Fruit fly (Drosophila melanogaster) whole organism, prepupa: ENCODE measurements around the gene GC1.

ENCODE experiments used
- CG10631 ChIP-seq: fragments of 200-800 bp; sonication (Bioruptor generic); optimal IDR thresholded peaks from 2 replicates; lab custom pipeline; 2016; ENCODE audit warnings: missing biosample characterization, missing genetic modification characterization
- CG11294 ChIP-seq: fragments of 200-800 bp; sonication (Bioruptor generic); IDR thresholded peaks from 2 replicates; pipeline ENCODE4 v1.3.6; 2022; ENCODE audit warnings: missing biosample characterization, missing genetic modification characterization
- CG11762 ChIP-seq: fragments of 200-800 bp; sonication (Bioruptor generic); optimal IDR thresholded peaks from 3 replicates; lab custom pipeline; 2016; ENCODE audit warnings: missing biosample characterization, missing genetic modification characterization; ENCODE audit not compliant: insufficient read depth
- CG15336 ChIP-seq: fragments of 200-800 bp; sonication (Bioruptor generic); IDR thresholded peaks from 2 replicates; pipeline ENCODE4 v1.3.6; 2022; ENCODE audit warnings: missing biosample characterization, missing genetic modification characterization
- CG1621 ChIP-seq: fragments of 200-800 bp; sonication (Bioruptor generic); optimal IDR thresholded peaks from 3 replicates; lab custom pipeline; 2018; ENCODE audit warnings: missing biosample characterization, mild to moderate bottlenecking, missing genetic modification characterization
- CG16779 ChIP-seq: fragments of 200-800 bp; sonication (Bioruptor generic); optimal IDR thresholded peaks from 3 replicates; lab custom pipeline; 2017; ENCODE audit warnings: missing biosample characterization, mild to moderate bottlenecking, missing genetic modification characterization
- CG3032 ChIP-seq: fragments of 200-800 bp; optimal IDR thresholded peaks from 2 replicates; lab custom pipeline; 2019; ENCODE audit warnings: missing biosample characterization, mild to moderate bottlenecking, missing genetic modification characterization, moderate library complexity
- CG31627 ChIP-seq: fragments of 200-800 bp; sonication (Bioruptor generic); optimal IDR thresholded peaks from 3 replicates; lab custom pipeline; 2016; ENCODE audit warnings: missing biosample characterization, missing genetic modification characterization
- CG32006 ChIP-seq: fragments of 200-800 bp; sonication (Bioruptor generic); optimal IDR thresholded peaks from 3 replicates; lab custom pipeline; 2017; ENCODE audit warnings: missing biosample characterization, mild to moderate bottlenecking, missing genetic modification characterization
- CG34406 ChIP-seq: fragments of 200-800 bp; sonication (Bioruptor generic); optimal IDR thresholded peaks from 3 replicates; lab custom pipeline; 2016; ENCODE audit warnings: missing biosample characterization, missing genetic modification characterization
- CG6163 ChIP-seq: fragments of 200-800 bp; sonication (Bioruptor generic); IDR thresholded peaks from 3 replicates; pipeline ENCODE4 v1.3.6; 2022; ENCODE audit warnings: missing biosample characterization, missing genetic modification characterization
- CG6792 ChIP-seq: fragments of 200-800 bp; sonication (Bioruptor generic); optimal IDR thresholded peaks from 3 replicates; lab custom pipeline; 2016; ENCODE audit warnings: missing biosample characterization, missing genetic modification characterization
- CG6808 ChIP-seq: fragments of 200-800 bp; sonication (Bioruptor generic); optimal IDR thresholded peaks from 3 replicates; lab custom pipeline; 2017; ENCODE audit warnings: missing biosample characterization, missing genetic modification characterization, mild to moderate bottlenecking, moderate library complexity, missing genetic modification reagents
- CG6854 ChIP-seq: fragments of 200-800 bp; sonication (Bioruptor generic); optimal IDR thresholded peaks from 2 replicates; lab custom pipeline; 2017; ENCODE audit warnings: missing biosample characterization, mild to moderate bottlenecking, missing genetic modification characterization
- CG7368 ChIP-seq: fragments of 200-800 bp; sonication (Bioruptor generic); optimal IDR thresholded peaks from 3 replicates; lab custom pipeline; 2016; ENCODE audit warnings: missing biosample characterization, missing genetic modification characterization
- CG8119 ChIP-seq: fragments of 200-800 bp; sonication (Bioruptor generic); IDR thresholded peaks from 3 replicates; pipeline ENCODE4 v1.3.6; 2022; ENCODE audit warnings: missing biosample characterization, missing genetic modification characterization
- CG8319 ChIP-seq: fragments of 200-800 bp; sonication (Bioruptor generic); optimal IDR thresholded peaks from 3 replicates; lab custom pipeline; 2016; ENCODE audit warnings: missing biosample characterization, missing genetic modification characterization
- CG8632 ChIP-seq: fragments of 200-800 bp; sonication (Bioruptor generic); optimal IDR thresholded peaks from 3 replicates; lab custom pipeline; 2016; ENCODE audit warnings: missing biosample characterization, missing genetic modification characterization
- Eip75B ChIP-seq: fragments of 200-800 bp; sonication (Bioruptor generic); optimal IDR thresholded peaks from 3 replicates; lab custom pipeline; 2016; ENCODE audit warnings: missing biosample characterization, missing genetic modification characterization
- Eip78C ChIP-seq: fragments of 200-800 bp; sonication (Bioruptor generic); peaks from one replicate; lab custom pipeline; 2016; ENCODE audit warnings: missing biosample characterization, missing genetic modification characterization
- Eip93F ChIP-seq: fragments of 200-800 bp; sonication (Bioruptor generic); optimal IDR thresholded peaks from 2 replicates; lab custom pipeline; 2016; ENCODE audit warnings: missing biosample characterization, mild to moderate bottlenecking, missing genetic modification characterization
- Ets21C ChIP-seq: fragments of 200-800 bp; sonication (Bioruptor generic); optimal IDR thresholded peaks from 3 replicates; lab custom pipeline; 2016; ENCODE audit warnings: missing biosample characterization, missing genetic modification characterization
- Ets96B ChIP-seq: fragments of 200-800 bp; optimal IDR thresholded peaks from 2 replicates; lab custom pipeline; 2019; ENCODE audit warnings: missing biosample characterization, mild to moderate bottlenecking, missing genetic modification characterization, moderate library complexity
- Gug ChIP-seq: fragments of 200-800 bp; sonication (Bioruptor generic); IDR thresholded peaks from 2 replicates; pipeline ENCODE4 v1.3.6; 2022; ENCODE audit warnings: missing biosample characterization, missing genetic modification characterization
- Hr39 ChIP-seq: fragments of 200-800 bp; sonication (Bioruptor generic); optimal IDR thresholded peaks from 2 replicates; lab custom pipeline; 2016; ENCODE audit warnings: missing biosample characterization, missing genetic modification characterization
- Hr4 ChIP-seq: fragments of 200-800 bp; sonication (Bioruptor generic); optimal IDR thresholded peaks from 3 replicates; lab custom pipeline; 2016; ENCODE audit warnings: missing biosample characterization, missing genetic modification characterization
- Lpt ChIP-seq: fragments of 200-800 bp; sonication (Bioruptor generic); optimal IDR thresholded peaks from 3 replicates; lab custom pipeline; 2016; ENCODE audit warnings: missing biosample characterization, missing genetic modification characterization
- Met ChIP-seq: fragments of 200-800 bp; sonication (Bioruptor generic); optimal IDR thresholded peaks from 3 replicates; lab custom pipeline; 2016; ENCODE audit warnings: missing biosample characterization, missing genetic modification characterization
- OdsH ChIP-seq: fragments of 200-800 bp; sonication (Bioruptor generic); optimal IDR thresholded peaks from 3 replicates; lab custom pipeline; 2016; ENCODE audit warnings: missing biosample characterization, missing genetic modification characterization
- Sox15 ChIP-seq: fragments of 200-800 bp; sonication (Bioruptor generic); optimal IDR thresholded peaks from 3 replicates; lab custom pipeline; 2016; ENCODE audit warnings: missing biosample characterization, missing genetic modification characterization
- achi ChIP-seq: fragments of 200-800 bp; sonication (Bioruptor generic); optimal IDR thresholded peaks from 3 replicates; lab custom pipeline; 2016; ENCODE audit warnings: missing biosample characterization, missing genetic modification characterization
- acj6 ChIP-seq: fragments of 200-800 bp; sonication (Bioruptor generic); optimal IDR thresholded peaks from 3 replicates; lab custom pipeline; 2016; ENCODE audit warnings: missing biosample characterization, missing genetic modification characterization
- cyc ChIP-seq: fragments of 200-800 bp; sonication (Bioruptor generic); optimal IDR thresholded peaks from 3 replicates; lab custom pipeline; 2016; ENCODE audit warnings: missing biosample characterization, missing genetic modification characterization
- dsx ChIP-seq: fragments of 200-800 bp; optimal IDR thresholded peaks from 3 replicates; lab custom pipeline; 2019; ENCODE audit warnings: missing biosample characterization, mild to moderate bottlenecking, missing genetic modification characterization, moderate library complexity; ENCODE audit not compliant: poor library complexity, severe bottlenecking
- esn ChIP-seq: fragments of 200-800 bp; sonication (Bioruptor generic); optimal IDR thresholded peaks from 2 replicates; lab custom pipeline; 2016; ENCODE audit warnings: missing biosample characterization, mild to moderate bottlenecking, missing genetic modification characterization, moderate library complexity
- fd85E ChIP-seq: fragments of 200-800 bp; sonication (Bioruptor generic); optimal IDR thresholded peaks from 3 replicates; lab custom pipeline; 2016; ENCODE audit warnings: missing biosample characterization, missing genetic modification characterization
- fkh ChIP-seq: fragments of 200-800 bp; sonication (Bioruptor generic); optimal IDR thresholded peaks from 3 replicates; lab custom pipeline; 2017; ENCODE audit warnings: missing biosample characterization, mild to moderate bottlenecking, missing genetic modification characterization, moderate library complexity
- lz ChIP-seq: fragments of 200-800 bp; sonication (Bioruptor generic); optimal IDR thresholded peaks from 3 replicates; lab custom pipeline; 2016; ENCODE audit warnings: missing biosample characterization, missing genetic modification characterization
- net ChIP-seq: fragments of 200-800 bp; sonication (Bioruptor generic); optimal IDR thresholded peaks from 3 replicates; lab custom pipeline; 2016; ENCODE audit warnings: missing biosample characterization, missing genetic modification characterization
- spab ChIP-seq: fragments of 200-800 bp; sonication (Bioruptor generic); optimal IDR thresholded peaks from 2 replicates; lab custom pipeline; 2017; ENCODE audit warnings: missing biosample characterization, mild to moderate bottlenecking, missing genetic modification characterization, missing genetic modification reagents
- ss ChIP-seq, 2 experiments: fragments of 200-800 bp; sonication (Bioruptor generic); optimal IDR thresholded peaks; 2 replicates in 1 of 2; 3 replicates in 1 of 2; lab custom pipeline; 2017 to 2018; ENCODE audit warnings: mild to moderate bottlenecking in 2 of 2, missing biosample characterization in 2 of 2, missing genetic modification characterization in 2 of 2, moderate library complexity in 1 of 2
- svp ChIP-seq: fragments of 200-800 bp; sonication (Bioruptor generic); peaks from one replicate; lab custom pipeline; 2016; ENCODE audit warnings: missing biosample characterization, missing genetic modification characterization
- vri ChIP-seq: fragments of 200-800 bp; sonication (Bioruptor generic); optimal IDR thresholded peaks from 3 replicates; lab custom pipeline; 2016; ENCODE audit warnings: missing biosample characterization, mild to moderate bottlenecking, missing genetic modification characterization

GC1 gene

dm6 chr3R:12010202-12010824 is 42.8 kb downstream of the GC1 start, which contains the start of the genes KLHL18 and GCC185 (continued):
- TF ChIP-seq net (GFP tag; lab: Kevin White, UChicago), result peak; percentile 49
- TF ChIP-seq CG3032 (tag; lab: Kevin White, UChicago), result peak; percentile 87
- TF ChIP-seq CG6854 (GFP tag; lab: Kevin White, UChicago), result no peak
- TF ChIP-seq acj6 (GFP tag; lab: Kevin White, UChicago), result peak; percentile 83
- TF ChIP-seq Hr4 (GFP tag; lab: Kevin White, UChicago), result peak; percentile 83
- TF ChIP-seq CG8632 (GFP tag; lab: Kevin White, UChicago), result peak; percentile 55
- TF ChIP-seq OdsH (GFP tag; lab: Kevin White, UChicago), result peak; percentile 88
- TF ChIP-seq spab (GFP tag; lab: Kevin White, UChicago), result peak; percentile 38
- TF ChIP-seq CG6792 (GFP tag; lab: Kevin White, UChicago), result peak; percentile 67
- TF ChIP-seq Eip78C (GFP tag; lab: Kevin White, UChicago), result no peak
- TF ChIP-seq Eip93F, result peak; percentile 12
- peak; percentile 74 for TF ChIP-seq CG34406
- no peak for TF ChIP-seq ss (GFP tag; optimal IDR thresholded peaks at IDR 0.05; lab: Kevin White, UChicago)
- peak; percentile 87 for TF ChIP-seq Hr39 (GFP tag; lab: Kevin White, UChicago)
- TF ChIP-seq Met (GFP tag; lab: Kevin White, UChicago), result peak; percentile 73
- TF ChIP-seq fd85E (GFP tag; lab: Kevin White, UChicago), result no peak
- TF ChIP-seq CG11294 (GFP tag; lab: Robert Waterston, UW), result peak; percentile 35; the same call in 1 of the 2 replicates
- TF ChIP-seq CG6163 (GFP tag; lab: Robert Waterston, UW), result no peak; the same call in 2 of the 3 replicates
- TF ChIP-seq Sox15 (GFP tag; lab: Kevin White, UChicago), result peak; percentile 88
- TF ChIP-seq CG1621 (tag; lab: Kevin White, UChicago), result no peak
- TF ChIP-seq Ets21C, result peak; percentile 82
- TF ChIP-seq CG31627, result peak; percentile 88
- peak; percentile 88 for TF ChIP-seq lz (GFP tag; lab: Kevin White, UChicago)
- TF ChIP-seq CG11762 (GFP tag; lab: Kevin White, UChicago), result peak; percentile 59
- TF ChIP-seq cyc (GFP tag; lab: Kevin White, UChicago), result peak; percentile 87
- peak; percentile 61 for TF ChIP-seq Gug (GFP tag; lab: Robert Waterston, UW)
- no peak for TF ChIP-seq dsx (GFP tag; lab: Kevin White, UChicago)
- TF ChIP-seq CG15336 (GFP tag; lab: Robert Waterston, UW), result no peak
- peak; percentile 74 for TF ChIP-seq Lpt (GFP tag; lab: Kevin White, UChicago)
- TF ChIP-seq esn, result peak; percentile 87
- TF ChIP-seq CG16779, result no peak
- TF ChIP-seq fkh (GFP tag; lab: Kevin White, UChicago), result peak; percentile 55
- no peak for TF ChIP-seq CG8119 (GFP tag; lab: Robert Waterston, UW)
- TF ChIP-seq CG10631, result peak; percentile 91
- TF ChIP-seq CG8319, result peak; percentile 56
- TF ChIP-seq Eip75B (GFP tag; lab: Kevin White, UChicago), result no peak
- peak; percentile 52 for TF ChIP-seq CG7368

dm6 chr3R:12016828-12017280 is 49.3 kb downstream of the GC1 start, which contains the start of the genes DCAF12 and Spt3:
Gene DCAF12 (minus strand): TSS chr3R:12017031.
Gene Spt3 (plus strand): TSS chr3R:12017156.
- TF ChIP-seq CG6808 (GFP tag; lab: Kevin White, UChicago) (no peak), CG1621 (tag; lab: Kevin White, UChicago) (peak; percentile 94), lz (GFP tag; lab: Kevin White, UChicago) (peak; percentile 30), fkh (GFP tag; lab: Kevin White, UChicago) (peak; percentile 93), CG8319 (peak; percentile 18), Ets96B (peak; percentile 49), CG10631 (peak; percentile 64), ss (GFP tag; optimal IDR thresholded peaks at IDR 0.05; lab: Kevin White, UChicago) (no peak), vri (no peak), svp (peak; percentile 55), achi (GFP tag; lab: Kevin White, UChicago) (peak; percentile 55), CG34406 (peak; percentile 62), Gug (GFP tag; lab: Robert Waterston, UW) (0 out of 2 replicates have a peak, but pooled peaks have one; percentile 23), CG32006 (GFP tag; lab: Kevin White, UChicago) (no peak), esn (peak; percentile 46), dsx (GFP tag; lab: Kevin White, UChicago) (peak; percentile 69), CG3032 (tag; lab: Kevin White, UChicago) (peak; percentile 69)
